Fruit fly (Drosophila melanogaster) whole organism, embryonic: Measurements from ENCODE around the gene CG31883.

Experiments
- Adf1 ChIP-seq: fragments of 200-800 bp; sonication (Bioruptor generic); IDR thresholded peaks from 2 replicates; pipeline ENCODE4 v1.3.6; 2022; ENCODE audit warnings: missing biosample characterization, missing genetic modification characterization
- Bgb ChIP-seq: fragments of 200-800 bp; sonication (Bioruptor generic); IDR thresholded peaks from 2 replicates; pipeline ENCODE4 v1.3.6; 2022; ENCODE audit warnings: missing biosample characterization, missing genetic modification characterization; ENCODE audit not compliant: partially characterized antibody
- CG10274 ChIP-seq: fragments of 200-800 bp; sonication (Bioruptor generic); optimal IDR thresholded peaks from 3 replicates; lab custom pipeline; 2017; ENCODE audit warnings: missing biosample characterization, mild to moderate bottlenecking, missing genetic modification characterization
- CG11456 ChIP-seq: fragments of 200-800 bp; sonication (Bioruptor generic); IDR thresholded peaks from 3 replicates; pipeline ENCODE4 v1.3.6; 2022; ENCODE audit warnings: missing biosample characterization, missing genetic modification characterization
- CG11723 ChIP-seq: fragments of 200-800 bp; sonication (Bioruptor generic); optimal IDR thresholded peaks from 2 replicates; lab custom pipeline; 2017; ENCODE audit warnings: missing biosample characterization, mild to moderate bottlenecking, missing genetic modification characterization
- CG13624 ChIP-seq: fragments of 200-800 bp; sonication (Bioruptor generic); optimal IDR thresholded peaks from 2 replicates; lab custom pipeline; 2016; ENCODE audit warnings: missing biosample characterization, missing genetic modification characterization
- CG14014 ChIP-seq: fragments of 200-800 bp; sonication (Bioruptor generic); IDR thresholded peaks from 2 replicates; pipeline ENCODE4 v1.3.6; 2022; ENCODE audit warnings: missing biosample characterization, missing genetic modification characterization
- CG14965 ChIP-seq: fragments of 200-800 bp; sonication (Bioruptor generic); optimal IDR thresholded peaks from 2 replicates; lab custom pipeline; 2016; ENCODE audit warnings: missing biosample characterization, missing genetic modification characterization, borderline replicate concordance
- CG15479 ChIP-seq: fragments of 200-800 bp; sonication (Bioruptor generic); optimal IDR thresholded peaks from 3 replicates; lab custom pipeline; 2019; ENCODE audit warnings: missing biosample characterization, mild to moderate bottlenecking, missing genetic modification characterization, moderate library complexity
- CG18619 ChIP-seq: fragments of 200-800 bp; sonication (Bioruptor generic); optimal IDR thresholded peaks from 3 replicates; lab custom pipeline; 2017; ENCODE audit warnings: missing biosample characterization, mild to moderate bottlenecking, missing genetic modification characterization
- CG2199 ChIP-seq: fragments of 200-800 bp; sonication (Bioruptor generic); IDR thresholded peaks from 3 replicates; pipeline ENCODE4 v1.3.6; 2022; ENCODE audit warnings: missing biosample characterization, missing genetic modification characterization
- CG30020 ChIP-seq: fragments of 200-800 bp; optimal IDR thresholded peaks from 2 replicates; lab custom pipeline; 2019; ENCODE audit warnings: missing biosample characterization, mild to moderate bottlenecking, missing genetic modification characterization, moderate library complexity
- CG33557 ChIP-seq: fragments of 200-800 bp; sonication (Bioruptor generic); optimal IDR thresholded peaks from 2 replicates; lab custom pipeline; 2019; ENCODE audit warnings: missing biosample characterization, mild to moderate bottlenecking, missing genetic modification characterization, moderate library complexity
- CG34422 ChIP-seq: fragments of 200-800 bp; sonication (Bioruptor generic); IDR thresholded peaks from 3 replicates; pipeline ENCODE4 v1.3.6; 2022; ENCODE audit warnings: missing biosample characterization, missing genetic modification characterization
- CG4424 ChIP-seq: fragments of 200-800 bp; sonication (Bioruptor generic); optimal IDR thresholded peaks from 3 replicates; lab custom pipeline; 2016; ENCODE audit warnings: missing biosample characterization, missing genetic modification characterization
- CG8924 ChIP-seq: fragments of 200-800 bp; optimal IDR thresholded peaks from 3 replicates; lab custom pipeline; 2019; ENCODE audit warnings: missing biosample characterization, mild to moderate bottlenecking, missing genetic modification characterization, moderate library complexity
- Camta ChIP-seq: fragments of 200-800 bp; sonication (Bioruptor generic); optimal IDR thresholded peaks from 2 replicates; lab custom pipeline; 2016; ENCODE audit warnings: missing biosample characterization, missing genetic modification characterization
- CrebB ChIP-seq: fragments of 200-800 bp; sonication (Bioruptor generic); optimal IDR thresholded peaks from 3 replicates; lab custom pipeline; 2018; ENCODE audit warnings: missing biosample characterization, mild to moderate bottlenecking, missing genetic modification characterization
- D19B ChIP-seq: fragments of 200-800 bp; sonication (Bioruptor generic); optimal IDR thresholded peaks from 2 replicates; lab custom pipeline; 2017; ENCODE audit warnings: missing biosample characterization, mild to moderate bottlenecking, missing genetic modification characterization
- Dbx ChIP-seq: fragments of 200-800 bp; sonication (Bioruptor generic); IDR thresholded peaks from 3 replicates; pipeline ENCODE4 v1.3.6; 2022; ENCODE audit warnings: missing biosample characterization, missing genetic modification characterization
- Dll ChIP-seq: fragments of 200-800 bp; sonication (Bioruptor generic); IDR thresholded peaks from 4 replicates; pipeline ENCODE4 v1.3.6; 2022; ENCODE audit warnings: missing biosample characterization, missing genetic modification characterization; ENCODE audit not compliant: partially characterized antibody
- Doc2 ChIP-seq: fragments of 200-800 bp; sonication (Bioruptor generic); IDR thresholded peaks from 2 replicates; pipeline ENCODE4 v1.3.6; 2022; ENCODE audit warnings: missing biosample characterization, missing genetic modification characterization
- Drgx ChIP-seq: fragments of 200-800 bp; sonication (Bioruptor generic); IDR thresholded peaks from 2 replicates; pipeline ENCODE4 v1.3.6; 2022; ENCODE audit warnings: missing biosample characterization, missing genetic modification characterization
- Eip74EF ChIP-seq, 2 experiments: fragments of 200-800 bp in 1 of 2; fragments of >200 bp in 1 of 2; sonication (Bioruptor generic) in 1 of 2; optimal IDR thresholded peaks; 2 replicates each; lab custom pipeline; 2017 to 2019; ENCODE audit warnings: missing biosample characterization in 2 of 2, missing genetic modification characterization in 2 of 2, mild to moderate bottlenecking in 1 of 2, moderate library complexity in 1 of 2
- Fer3 ChIP-seq: fragments of 200-800 bp; sonication (Bioruptor generic); optimal IDR thresholded peaks from 2 replicates; lab custom pipeline; 2018; ENCODE audit warnings: missing biosample characterization, mild to moderate bottlenecking, missing genetic modification characterization, moderate library complexity
- HHEX ChIP-seq: fragments of 200-800 bp; sonication (Bioruptor generic); optimal IDR thresholded peaks from 3 replicates; lab custom pipeline; 2017; ENCODE audit warnings: missing biosample characterization, mild to moderate bottlenecking, missing genetic modification characterization, missing genetic modification reagents
- Hmx ChIP-seq: fragments of 200-800 bp; sonication (Bioruptor generic); optimal IDR thresholded peaks from 2 replicates; lab custom pipeline; 2016; ENCODE audit warnings: missing biosample characterization, missing genetic modification characterization
- Nf-YB ChIP-seq: fragments of 200-800 bp; sonication (Bioruptor generic); optimal IDR thresholded peaks from 3 replicates; lab custom pipeline; 2019; ENCODE audit warnings: missing biosample characterization, mild to moderate bottlenecking, missing genetic modification characterization, moderate library complexity
- Ssrp ChIP-seq: fragments of 200-800 bp; sonication (Bioruptor generic); optimal IDR thresholded peaks from 2 replicates; lab custom pipeline; 2018; ENCODE audit warnings: missing biosample characterization, mild to moderate bottlenecking, missing genetic modification characterization, moderate library complexity
- TFAM ChIP-seq: fragments of 200-800 bp; sonication (Bioruptor generic); optimal IDR thresholded peaks from 2 replicates; lab custom pipeline; 2017; ENCODE audit warnings: missing biosample characterization, missing genetic modification characterization, inconsistent platforms
- Xbp1 ChIP-seq: fragments of 200-800 bp; sonication (Bioruptor generic); optimal IDR thresholded peaks from 3 replicates; lab custom pipeline; 2016; ENCODE audit warnings: missing biosample characterization, mild to moderate bottlenecking, missing genetic modification characterization
- ab ChIP-seq: fragments of 200-800 bp; sonication (Bioruptor generic); optimal IDR thresholded peaks from 2 replicates; lab custom pipeline; 2016; ENCODE audit warnings: missing biosample characterization, missing genetic modification characterization
- cg ChIP-seq: fragments of 200-800 bp; sonication (Bioruptor generic); optimal IDR thresholded peaks from 3 replicates; lab custom pipeline; 2019; ENCODE audit warnings: missing biosample characterization, mild to moderate bottlenecking, missing genetic modification characterization, moderate library complexity
- esg ChIP-seq: fragments of 200-800 bp; sonication (Bioruptor generic); conservative IDR thresholded peaks from 2 replicates; pipeline ENCODE4 v1.3.6; 2022; ENCODE audit warnings: missing biosample characterization, missing genetic modification characterization
- ewg ChIP-seq: fragments of 200-800 bp; sonication (Bioruptor generic); optimal IDR thresholded peaks from 3 replicates; lab custom pipeline; 2017; ENCODE audit warnings: mild to moderate bottlenecking, missing biosample characterization, missing genetic modification reagents, missing genetic modification characterization
- gfzf ChIP-seq: fragments of 200-800 bp; sonication (Bioruptor generic); optimal IDR thresholded peaks from 2 replicates; lab custom pipeline; 2016; ENCODE audit warnings: missing biosample characterization, mild to moderate bottlenecking, missing genetic modification characterization, moderate library complexity
- gt ChIP-seq: fragments of 200-800 bp; sonication (Bioruptor generic); IDR thresholded peaks from 2 replicates; pipeline ENCODE4 v1.3.6; 2022; ENCODE audit warnings: missing biosample characterization, missing genetic modification characterization
- her ChIP-seq: fragments of 200-800 bp; sonication (Bioruptor generic); optimal IDR thresholded peaks from 2 replicates; lab custom pipeline; 2016; ENCODE audit warnings: missing biosample characterization, missing genetic modification characterization
- jumu ChIP-seq: fragments of 200-800 bp; sonication (Bioruptor generic); optimal IDR thresholded peaks from 3 replicates; lab custom pipeline; 2016; ENCODE audit warnings: missing biosample characterization, missing genetic modification characterization
- luna ChIP-seq: fragments of 200-800 bp; sonication (Bioruptor generic); optimal IDR thresholded peaks from 2 replicates; lab custom pipeline; 2016; ENCODE audit warnings: missing biosample characterization, missing genetic modification characterization
- mam ChIP-seq: fragments of 200-800 bp; sonication (Bioruptor generic); optimal IDR thresholded peaks from 3 replicates; lab custom pipeline; 2016; ENCODE audit warnings: missing biosample characterization, missing genetic modification characterization
- org-1 ChIP-seq: fragments of 200-800 bp; sonication (Bioruptor generic); optimal IDR thresholded peaks from 2 replicates; lab custom pipeline; 2017; ENCODE audit warnings: missing biosample characterization, missing genetic modification characterization
- peb ChIP-seq: fragments of 200-800 bp; sonication (Bioruptor generic); IDR thresholded peaks from 2 replicates; pipeline ENCODE4 v1.3.6; 2022; ENCODE audit warnings: missing biosample characterization, missing genetic modification characterization
- pnt ChIP-seq: fragments of 200-800 bp; sonication (Bioruptor generic); optimal IDR thresholded peaks from 3 replicates; lab custom pipeline; 2016; ENCODE audit warnings: missing biosample characterization, missing genetic modification characterization
- rib ChIP-seq: fragments of 200-800 bp; sonication (Bioruptor generic); IDR thresholded peaks from 2 replicates; pipeline ENCODE4 v1.3.6; 2022; ENCODE audit warnings: missing biosample characterization, missing genetic modification characterization
- sens ChIP-seq: fragments of 200-800 bp; sonication (Bioruptor generic); peaks from one replicate; lab custom pipeline; 2016; ENCODE audit warnings: missing biosample characterization, missing genetic modification characterization
- trem ChIP-seq: fragments of 200-800 bp; optimal IDR thresholded peaks from 3 replicates; lab custom pipeline; 2019; ENCODE audit warnings: missing biosample characterization, mild to moderate bottlenecking, missing genetic modification characterization, moderate library complexity
- vnd ChIP-seq: fragments of 200-800 bp; sonication (Bioruptor generic); IDR thresholded peaks from 3 replicates; pipeline ENCODE4 v1.3.6; 2022; ENCODE audit warnings: missing biosample characterization, missing genetic modification characterization; ENCODE audit not compliant: partially characterized antibody
- vvl ChIP-seq: fragments of 200-800 bp; sonication (Bioruptor generic); IDR thresholded peaks from 2 replicates; pipeline ENCODE4 v1.3.6; 2022; ENCODE audit warnings: missing biosample characterization, missing genetic modification characterization

Gene CG31883

DNA sequence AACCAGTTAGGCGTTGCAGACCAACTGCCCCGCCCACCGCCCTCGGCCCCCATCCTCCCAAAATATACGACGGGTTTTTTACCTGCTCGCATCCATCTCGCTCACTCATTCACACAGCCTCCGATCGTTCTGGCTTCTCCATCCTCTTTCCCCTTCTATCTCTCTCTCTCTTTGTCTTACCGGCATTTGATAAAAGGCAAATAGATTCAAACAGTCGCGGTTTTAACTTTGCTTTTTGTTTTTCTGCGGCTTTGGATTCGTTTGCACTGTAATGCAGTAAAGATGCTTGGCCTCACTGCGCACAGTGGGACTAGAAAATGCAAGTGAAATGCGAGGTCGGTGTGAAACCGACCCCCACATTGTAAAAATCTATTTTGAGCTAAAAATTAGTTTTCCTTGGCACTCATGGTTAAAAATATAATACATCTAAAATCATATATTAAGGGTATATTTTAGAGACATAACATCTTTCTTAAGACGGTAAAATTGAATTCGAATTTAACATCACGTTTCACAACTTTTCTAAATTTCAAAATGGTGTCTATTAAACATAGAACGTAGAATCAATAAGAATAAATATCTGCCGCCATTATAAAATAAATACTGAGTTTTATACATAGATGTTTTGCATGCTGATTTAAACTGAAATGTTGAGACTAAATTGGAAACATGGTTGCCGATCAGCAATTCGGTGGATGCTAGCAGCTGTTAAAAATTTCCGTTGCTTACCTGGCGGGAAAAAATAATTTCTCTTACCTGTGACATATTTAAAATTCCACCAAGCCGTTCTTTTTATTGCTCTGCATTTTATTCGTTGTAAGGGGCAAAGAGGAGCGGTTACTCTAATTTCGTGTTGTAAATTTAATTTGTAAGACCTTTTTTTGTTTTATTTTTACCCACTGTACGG lies 31.7 kb upstream of the CG31883 start (continued):
- TF ChIP-seq her (GFP tag; lab: Kevin White, UChicago) (no peak), CG34422 (GFP tag; lab: Robert Waterston, UW) (0 out of 3 replicates have a peak, but pooled peaks have one; percentile 35), Ssrp (tag; lab: Kevin White, UChicago) (peak; percentile 19), ab (GFP tag; lab: Kevin White, UChicago) (no peak), cg (no peak), CG30020 (no peak), Doc2 (GFP tag; lab: Robert Waterston, UW) (no peak), CG2199 (GFP tag; lab: Robert Waterston, UW) (peak; percentile 84), peb (no peak), CG8924 (tag; lab: Kevin White, UChicago) (no peak), Dbx (0 out of 3 replicates have a peak, but pooled peaks have one; percentile 36), Bgb (GFP tag; lab: Robert Waterston, UW) (no peak), sens (peak; percentile 73), rib (GFP tag; lab: Robert Waterston, UW) (no peak), trem (tag; lab: Kevin White, UChicago) (no peak), esg (no peak), D19B (GFP tag; lab: Kevin White, UChicago) (no peak), Adf1 (no peak), CG15479 (GFP tag; lab: Kevin White, UChicago) (no peak), luna (GFP tag; lab: Kevin White, UChicago) (no peak), Drgx (GFP tag; lab: Robert Waterston, UW) (peak; percentile 47), pnt (GFP tag; lab: Kevin White, UChicago) (no peak), CG4424 (GFP tag; lab: Kevin White, UChicago) (peak; percentile 10), jumu (GFP tag; lab: Kevin White, UChicago) (no peak), Fer3 (tag; lab: Kevin White, UChicago) (no peak), ewg (GFP tag; lab: Kevin White, UChicago) (no peak), Dll (GFP tag; lab: Robert Waterston, UW) (no peak; the same call in 3 of the 4 replicates), CG14014 (GFP tag; lab: Robert Waterston, UW) (0 out of 2 replicates have a peak, but pooled peaks have one; percentile 8), Camta (no peak), CG13624 (GFP tag; lab: Kevin White, UChicago) (no peak), CG10274 (GFP tag; lab: Kevin White, UChicago) (no peak), Hmx (no peak), CG11456 (GFP tag; lab: Robert Waterston, UW) (0 out of 3 replicates have a peak, but pooled peaks have one; percentile 10), vvl (GFP tag; lab: Robert Waterston, UW) (no peak; the same call in 1 of the 2 replicates), gt (GFP tag; lab: Robert Waterston, UW) (no peak), Xbp1 (GFP tag; lab: Kevin White, UChicago) (peak; percentile 6), Eip74EF (GFP tag; optimal IDR thresholded peaks at IDR 0.05; lab: Kevin White, UChicago) (no peak), mam (no peak), CG18619 (GFP tag; lab: Kevin White, UChicago) (no peak), org-1 (GFP tag; lab: Kevin White, UChicago) (no peak), CG11723 (GFP tag; lab: Kevin White, UChicago) (no peak), HHEX (GFP tag; lab: Kevin White, UChicago) (no peak), Nf-YB (GFP tag; lab: Kevin White, UChicago) (no peak), TFAM (no peak), CG33557 (GFP tag; lab: Kevin White, UChicago) (no peak), CG14965 (no peak), gfzf (GFP tag; lab: Kevin White, UChicago) (peak; percentile 2), CrebB (tag; lab: Kevin White, UChicago) (no peak), vnd (GFP tag; lab: Robert Waterston, UW) (no peak)
